Worm (Caenorhabditis elegans) whole organism, L4 larva: Measurements from ENCODE around the gene C53B4.3.
A peak's percentile ranks its signal among the peaks of the same experiment; 100 is the strongest.

Source experiments
- F37D6.2 ChIP-seq: sonication (generic microtip); optimal IDR thresholded peaks from 2 replicates; lab custom pipeline; 2016; ENCODE audit warnings: mild to moderate bottlenecking, missing genetic modification characterization, missing compliant biosample characterization
- R02D3.7 ChIP-seq: fragments of 150-350 bp; sonication (generic microtip); optimal IDR thresholded peaks from 3 replicates; lab custom pipeline; 2014; ENCODE audit warnings: missing biosample characterization, missing genetic modification characterization
- Y75B8A.6 ChIP-seq: fragments of 200-800 bp; sonication (Bioruptor generic); IDR thresholded peaks from 2 replicates; pipeline ENCODE4 v1.3.6; 2022; ENCODE audit warnings: missing genetic modification reagents, missing genetic modification characterization, missing compliant biosample characterization
- aha-1 ChIP-seq: fragments of 150-350 bp; peaks from one replicate; lab custom pipeline; 2014; ENCODE audit warnings: missing biosample characterization, missing genetic modification characterization
- ama-1 ChIP-seq: fragments of 150-350 bp; optimal IDR thresholded peaks from 2 replicates; lab custom pipeline; 2014; ENCODE audit warnings: inconsistent platforms, mixed read lengths
- arid-1 ChIP-seq: fragments of 200-800 bp; sonication (Bioruptor generic); conservative IDR thresholded peaks from 2 replicates; pipeline ENCODE4 v1.3.6; 2022; ENCODE audit warnings: missing genetic modification reagents, missing genetic modification characterization, missing compliant biosample characterization
- daf-16 ChIP-seq, 3 experiments: sonication (generic microtip); optimal IDR thresholded peaks; 2 replicates each; lab custom pipeline; 2016 to 2017; ENCODE audit warnings: missing genetic modification characterization in 3 of 3, missing genetic modification reagents in 3 of 3, mild to moderate bottlenecking in 2 of 3, missing compliant biosample characterization in 2 of 3, missing biosample characterization in 1 of 3, moderate library complexity in 1 of 3
- dmd-8 ChIP-seq: fragments of 200-800 bp; sonication (Bioruptor generic); IDR thresholded peaks from 2 replicates; pipeline ENCODE4 v1.3.6; 2022; ENCODE audit warnings: missing genetic modification characterization, missing compliant biosample characterization
- dmd-9 ChIP-seq: fragments of 200-800 bp; sonication (Bioruptor generic); IDR thresholded peaks from 2 replicates; pipeline ENCODE4 v1.3.6; 2022; ENCODE audit warnings: missing genetic modification reagents, missing genetic modification characterization, missing compliant biosample characterization
- dpl-1 ChIP-seq: fragments of 150-350 bp; optimal IDR thresholded peaks from 2 replicates; lab custom pipeline; 2014; ENCODE audit warnings: missing biosample characterization, missing genetic modification reagents, missing genetic modification characterization
- egl-43 ChIP-seq: fragments of 200-800 bp; sonication (Bioruptor generic); IDR thresholded peaks from 2 replicates; pipeline ENCODE4 v1.3.6; 2022; ENCODE audit warnings: missing genetic modification reagents, missing genetic modification characterization, missing compliant biosample characterization
- fkh-10 ChIP-seq: fragments of 150-350 bp; optimal IDR thresholded peaks from 2 replicates; lab custom pipeline; 2014; ENCODE audit warnings: missing biosample characterization, missing genetic modification reagents, missing genetic modification characterization
- hif-1 ChIP-seq, 2 experiments: sonication (generic microtip); optimal IDR thresholded peaks; 2 replicates each; lab custom pipeline; 2016 to 2017; ENCODE audit warnings: missing compliant biosample characterization in 2 of 2, missing genetic modification characterization in 2 of 2, missing genetic modification reagents in 2 of 2, missing genotype in 2 of 2, mild to moderate bottlenecking in 1 of 2
- hlh-30 ChIP-seq: sonication (generic microtip); optimal IDR thresholded peaks from 2 replicates; lab custom pipeline; 2017; ENCODE audit warnings: antibody characterized with exemption, mild to moderate bottlenecking, missing genetic modification characterization, missing compliant biosample characterization; ENCODE audit not compliant: insufficient read depth
- hmg-1.1 ChIP-seq: fragments of 200-800 bp; sonication (Bioruptor generic); IDR thresholded peaks from 2 replicates; pipeline ENCODE4 v1.3.6; 2022; ENCODE audit warnings: missing genetic modification reagents, missing genetic modification characterization, missing compliant biosample characterization
- jun-1 ChIP-seq: fragments of 150-350 bp; optimal IDR thresholded peaks from 2 replicates; lab custom pipeline; 2014; ENCODE audit warnings: missing biosample characterization, missing genetic modification reagents, missing genetic modification characterization
- lin-1 ChIP-seq: fragments of 200-800 bp; sonication (Bioruptor generic); IDR thresholded peaks from 2 replicates; pipeline ENCODE4 v1.3.6; 2022; ENCODE audit warnings: missing genetic modification reagents, missing genetic modification characterization, missing compliant biosample characterization
- lin-13 ChIP-seq: fragments of 150-350 bp; optimal IDR thresholded peaks from 2 replicates; lab custom pipeline; 2014; ENCODE audit warnings: missing biosample characterization, missing genetic modification reagents, missing genetic modification characterization
- lin-15B ChIP-seq: fragments of 150-350 bp; sonication (generic microtip); optimal IDR thresholded peaks from 3 replicates; lab custom pipeline; 2014; ENCODE audit warnings: missing biosample characterization, missing genetic modification characterization
- lin-29 ChIP-seq: fragments of 200-800 bp; sonication (Bioruptor generic); IDR thresholded peaks from 2 replicates; pipeline ENCODE4 v1.3.6; 2022; ENCODE audit warnings: missing genetic modification reagents, missing genetic modification characterization, missing compliant biosample characterization
- lin-39 ChIP-seq: fragments of 150-350 bp; optimal IDR thresholded peaks from 2 replicates; lab custom pipeline; 2014; ENCODE audit warnings: missing biosample characterization, missing genetic modification reagents, missing genetic modification characterization
- lir-3 ChIP-seq: sonication (generic microtip); optimal IDR thresholded peaks from 2 replicates; lab custom pipeline; 2016; ENCODE audit warnings: mild to moderate bottlenecking, missing genetic modification characterization, missing compliant biosample characterization
- madf-9 ChIP-seq: fragments of 200-800 bp; sonication (Bioruptor generic); conservative IDR thresholded peaks from 2 replicates; pipeline ENCODE4 v1.3.6; 2022; ENCODE audit warnings: missing genetic modification reagents, missing genetic modification characterization, missing compliant biosample characterization
- mep-1 ChIP-seq: fragments of 150-350 bp; sonication (generic microtip); optimal IDR thresholded peaks from 3 replicates; lab custom pipeline; 2014; ENCODE audit warnings: missing biosample characterization, missing genetic modification characterization
- mxl-2 ChIP-seq: fragments of 200-800 bp; sonication (Bioruptor generic); conservative IDR thresholded peaks from 2 replicates; pipeline ENCODE4 v1.3.6; 2022; ENCODE audit warnings: missing genetic modification reagents, missing genetic modification characterization, missing compliant biosample characterization
- mxl-3 ChIP-seq: fragments of 200-800 bp; sonication (Bioruptor generic); optimal IDR thresholded peaks from 2 replicates; lab custom pipeline; 2018; ENCODE audit warnings: mild to moderate bottlenecking, missing genetic modification characterization, missing compliant biosample characterization
- nhr-102 ChIP-seq: sonication (generic microtip); optimal IDR thresholded peaks from 2 replicates; lab custom pipeline; 2016; ENCODE audit warnings: mild to moderate bottlenecking, missing genetic modification characterization, moderate library complexity, missing compliant biosample characterization
- nhr-11 ChIP-seq: fragments of 150-350 bp; optimal IDR thresholded peaks from 2 replicates; lab custom pipeline; 2014; ENCODE audit warnings: missing biosample characterization, missing genetic modification characterization
- nhr-111 ChIP-seq: fragments of 200-800 bp; sonication (Bioruptor generic); optimal IDR thresholded peaks from 2 replicates; lab custom pipeline; 2018; ENCODE audit warnings: mild to moderate bottlenecking, missing genetic modification characterization, missing compliant biosample characterization
- nhr-42 ChIP-seq: fragments of 200-800 bp; sonication (Bioruptor generic); IDR thresholded peaks from 2 replicates; pipeline ENCODE4 v1.3.6; 2022; ENCODE audit warnings: missing genetic modification characterization, missing compliant biosample characterization
- nhr-6 ChIP-seq: fragments of 150-350 bp; optimal IDR thresholded peaks from 2 replicates; lab custom pipeline; 2014; ENCODE audit warnings: missing biosample characterization, missing genetic modification characterization
- nhr-76 ChIP-seq: fragments of 150-350 bp; optimal IDR thresholded peaks from 2 replicates; lab custom pipeline; 2014; ENCODE audit warnings: missing biosample characterization, missing genetic modification characterization
- saeg-2 ChIP-seq: fragments of 200-800 bp; sonication (Bioruptor generic); IDR thresholded peaks from 2 replicates; pipeline ENCODE4 v1.3.6; 2022; ENCODE audit warnings: missing genetic modification reagents, missing genetic modification characterization, missing compliant biosample characterization
- set-16 ChIP-seq: fragments of 200-800 bp; sonication (Bioruptor generic); IDR thresholded peaks from 2 replicates; pipeline ENCODE4 v1.3.6; 2022; ENCODE audit warnings: missing genetic modification reagents, missing genetic modification characterization, missing compliant biosample characterization
- skn-1 ChIP-seq: fragments of 150-350 bp; optimal IDR thresholded peaks from 2 replicates; lab custom pipeline; 2014; ENCODE audit warnings: missing biosample characterization, missing genetic modification characterization
- spr-1 ChIP-seq: sonication (generic microtip); optimal IDR thresholded peaks from 2 replicates; lab custom pipeline; 2016; ENCODE audit warnings: mild to moderate bottlenecking, missing genetic modification characterization, missing compliant biosample characterization
- unc-130 ChIP-seq: sonication (generic microtip); optimal IDR thresholded peaks from 2 replicates; lab custom pipeline; 2016; ENCODE audit warnings: missing genetic modification reagents, missing genetic modification characterization, missing compliant biosample characterization
- unc-62 ChIP-seq, 3 experiments: fragments of 150-350 bp in 1 of 3; sonication (generic microtip); optimal IDR thresholded peaks in 2 of 3; peaks in 1 of 3; 1 replicate in 1 of 3; 2 replicates in 2 of 3; lab custom pipeline; 2014 to 2017; ENCODE audit warnings: missing biosample characterization in 3 of 3, missing genetic modification characterization in 3 of 3, missing genetic modification reagents in 3 of 3, missing genotype in 1 of 3
- zfp-2 ChIP-seq: sonication (generic microtip); optimal IDR thresholded peaks from 2 replicates; lab custom pipeline; 2016; ENCODE audit warnings: mild to moderate bottlenecking, missing genetic modification characterization, missing compliant biosample characterization
- ztf-7 ChIP-seq: fragments of 150-350 bp; optimal IDR thresholded peaks from 2 replicates; lab custom pipeline; 2014; ENCODE audit warnings: missing biosample characterization, missing genetic modification characterization

The C53B4.3 gene

ce11 chrIV:8973249-8973958 lies at the start of gene C53B4.3 (continued):
- peak; percentile 29 for TF ChIP-seq ztf-7 (tag; lab: Kevin White, UChicago)
- no peak for TF ChIP-seq R02D3.7 (tag; lab: Kevin White, UChicago)
- TF ChIP-seq jun-1 (tag; lab: Kevin White, UChicago), result no peak
- no peak for TF ChIP-seq skn-1
- TF ChIP-seq egl-43, result no peak
- no peak for TF ChIP-seq lin-13 (GFP tag; lab: Kevin White, UChicago)
- TF ChIP-seq aha-1 (tag; lab: Kevin White, UChicago), result peak; percentile 87
- no peak for TF ChIP-seq lin-29 (GFP tag; lab: Robert Waterston, UW)
- peak; percentile 63 for TF ChIP-seq dpl-1 (GFP tag; lab: Kevin White, UChicago)
- no peak for TF ChIP-seq ama-1
- no peak for TF ChIP-seq Y75B8A.6 (GFP tag; lab: Robert Waterston, UW)
- peak; percentile 68 for TF ChIP-seq hlh-30 (tag; lab: Kevin White, UChicago)
- TF ChIP-seq nhr-11 (tag; lab: Kevin White, UChicago), result no peak
- no peak for TF ChIP-seq nhr-6 (tag; lab: Kevin White, UChicago)
- no peak for TF ChIP-seq lin-15B (tag; lab: Kevin White, UChicago)
- peak; percentile 91 for TF ChIP-seq dmd-9 (GFP tag; lab: Robert Waterston, UW)
- TF ChIP-seq zfp-2 (tag; lab: Kevin White, UChicago), result no peak
- TF ChIP-seq lir-3 (tag; lab: Kevin White, UChicago), result no peak
- TF ChIP-seq unc-130 (GFP tag; lab: Kevin White, UChicago), result peak; percentile 85
- TF ChIP-seq nhr-102, result peak; percentile 40
- TF ChIP-seq mxl-2 (GFP tag; lab: Robert Waterston, UW), result no peak
- no peak for TF ChIP-seq dmd-8 (GFP tag; lab: Robert Waterston, UW)
- TF ChIP-seq spr-1 (tag; lab: Kevin White, UChicago), result no peak
- TF ChIP-seq fkh-10 (GFP tag; lab: Kevin White, UChicago), result no peak
- TF ChIP-seq hmg-1.1, result no peak
- no peak for TF ChIP-seq arid-1 (GFP tag; lab: Robert Waterston, UW)
- TF ChIP-seq lin-39 (tag; lab: Kevin White, UChicago), result no peak
- TF ChIP-seq hif-1 (tag; optimal IDR thresholded peaks at IDR 0.05; lab: Kevin White, UChicago), result peak in 1 of 2 experiments; percentile 77
- no peak for TF ChIP-seq nhr-111
- TF ChIP-seq lin-1 (GFP tag; lab: Robert Waterston, UW), result no peak
- no peak for TF ChIP-seq set-16 (GFP tag; lab: Robert Waterston, UW)
- no peak for TF ChIP-seq saeg-2
- TF ChIP-seq daf-16 (GFP tag; optimal IDR thresholded peaks at IDR 0.05; lab: Kevin White, UChicago), result no peak
- TF ChIP-seq daf-16 (tag; optimal IDR thresholded peaks at IDR 0.05; lab: Kevin White, UChicago), result peak; percentile 42
- 0 out of 2 replicates have a peak, but pooled peaks have one; percentile 42 for TF ChIP-seq madf-9 (GFP tag; lab: Robert Waterston, UW)
- no peak for TF ChIP-seq nhr-42 (GFP tag; lab: Robert Waterston, UW)
- no peak for TF ChIP-seq F37D6.2 (tag; lab: Kevin White, UChicago)
- TF ChIP-seq nhr-76 (tag; lab: Kevin White, UChicago), result no peak
- TF ChIP-seq mxl-3, result peak; percentile 14
- TF ChIP-seq mep-1 (tag; lab: Kevin White, UChicago), result peak; percentile 49
- no peak for TF ChIP-seq unc-62 (GFP tag; optimal IDR thresholded peaks at IDR 0.05 in 1 of 2; lab: Kevin White, UChicago)
- TF ChIP-seq unc-62 (tag; optimal IDR thresholded peaks at IDR 0.05; lab: Kevin White, UChicago), result no peak
- TF ChIP-seq, all 104 proteins: peak for 31
